Worm (Caenorhabditis elegans): ENCODE results near the gene F11D11.21.

- TF ChIP-seq mdl-1 (tag; optimal IDR thresholded peaks at IDR 0.05) (no peak), nhr-77 (tag; optimal IDR thresholded peaks at IDR 0.05) (no peak), C34F6.9 (tag; optimal IDR thresholded peaks at IDR 0.05) (no peak), mab-5 (tag; optimal IDR thresholded peaks at IDR 0.05) (no peak), nhr-25 (tag; optimal IDR thresholded peaks at IDR 0.05) (no peak)
These were observed 20.9 kb downstream of the F11D11.21 start, which contains the start of gene asp-19 for ce11 chrV:18729324-18729924.

Data from whole organism, L2 larva.